Fruit fly (Drosophila melanogaster) whole organism, embryonic: ENCODE results near the gene Bhmt.

Source experiments
- CG10565 ChIP-seq: fragments of 200-800 bp; sonication (Bioruptor generic); optimal IDR thresholded peaks from 3 replicates; lab custom pipeline; 2016; ENCODE audit warnings: missing biosample characterization, mild to moderate bottlenecking, missing genetic modification characterization
- CG12769 ChIP-seq: fragments of 200-800 bp; sonication (Bioruptor generic); optimal IDR thresholded peaks from 2 replicates; lab custom pipeline; 2019; ENCODE audit warnings: missing biosample characterization, mild to moderate bottlenecking, missing genetic modification characterization, moderate library complexity
- CG12942 ChIP-seq: fragments of 200-800 bp; sonication (Bioruptor generic); optimal IDR thresholded peaks from 3 replicates; lab custom pipeline; 2016; ENCODE audit warnings: missing biosample characterization, missing genetic modification characterization
- CG14441 ChIP-seq: fragments of 200-800 bp; sonication (Bioruptor generic); IDR thresholded peaks from 2 replicates; pipeline ENCODE4 v1.3.6; 2022; ENCODE audit warnings: missing biosample characterization, missing genetic modification characterization
- CG15073 ChIP-seq: fragments of 200-800 bp; sonication (Bioruptor generic); optimal IDR thresholded peaks from 2 replicates; lab custom pipeline; 2016; ENCODE audit warnings: missing biosample characterization, missing genetic modification characterization
- CG16813 ChIP-seq: fragments of 200-800 bp; sonication (Bioruptor generic); IDR thresholded peaks from 3 replicates; pipeline ENCODE4 v1.3.6; 2022; ENCODE audit warnings: missing biosample characterization, missing genetic modification characterization; ENCODE audit not compliant: partially characterized antibody
- CG18011 ChIP-seq: fragments of 200-800 bp; sonication (Bioruptor generic); optimal IDR thresholded peaks from 2 replicates; lab custom pipeline; 2017; ENCODE audit warnings: missing biosample characterization, missing genetic modification characterization, mild to moderate bottlenecking, moderate library complexity, missing genotype
- CG2199 ChIP-seq: fragments of 200-800 bp; sonication (Bioruptor generic); IDR thresholded peaks from 3 replicates; pipeline ENCODE4 v1.3.6; 2022; ENCODE audit warnings: missing biosample characterization, missing genetic modification characterization
- CG31441 ChIP-seq: fragments of 200-800 bp; sonication (Bioruptor generic); IDR thresholded peaks from 2 replicates; pipeline ENCODE4 v1.3.6; 2022; ENCODE audit warnings: missing biosample characterization, missing genetic modification characterization
- CG3847 ChIP-seq: fragments of 200-800 bp; sonication (Bioruptor generic); IDR thresholded peaks from 2 replicates; pipeline ENCODE4 v1.3.6; 2022; ENCODE audit warnings: missing biosample characterization, missing genetic modification characterization
- CG4404 ChIP-seq: fragments of 200-800 bp; sonication (Bioruptor generic); IDR thresholded peaks from 2 replicates; pipeline ENCODE4 v1.3.6; 2022; ENCODE audit warnings: missing biosample characterization, missing genetic modification characterization
- CG5953 ChIP-seq: fragments of 200-800 bp; sonication (Bioruptor generic); IDR thresholded peaks from 2 replicates; pipeline ENCODE4 v1.3.6; 2022; ENCODE audit warnings: missing biosample characterization, missing genetic modification characterization
- CG6765 ChIP-seq: fragments of 200-800 bp; sonication (Bioruptor generic); optimal IDR thresholded peaks from 3 replicates; lab custom pipeline; 2017; ENCODE audit warnings: missing biosample characterization, mild to moderate bottlenecking, missing genetic modification characterization
- CG7556 ChIP-seq: fragments of 200-800 bp; sonication (Bioruptor generic); optimal IDR thresholded peaks from 2 replicates; lab custom pipeline; 2017; ENCODE audit warnings: missing biosample characterization, mild to moderate bottlenecking, missing genetic modification characterization
- CG7963 ChIP-seq: fragments of 200-800 bp; sonication (Bioruptor generic); IDR thresholded peaks from 3 replicates; pipeline ENCODE4 v1.3.6; 2022; ENCODE audit warnings: missing biosample characterization, missing genetic modification characterization; ENCODE audit not compliant: partially characterized antibody
- CG8290 ChIP-seq, 3 experiments: fragments of 200-800 bp; sonication (Bioruptor generic); optimal IDR thresholded peaks; 2 replicates each; lab custom pipeline; 2016 to 2019; ENCODE audit warnings: missing biosample characterization in 3 of 3, missing genetic modification characterization in 3 of 3, mild to moderate bottlenecking in 2 of 3, moderate library complexity in 1 of 3
- CkIIα-i1 ChIP-seq: fragments of 200-800 bp; sonication (Bioruptor generic); IDR thresholded peaks from 2 replicates; pipeline ENCODE4 v1.3.6; 2022; ENCODE audit warnings: missing biosample characterization, missing genetic modification characterization
- D ChIP-seq, 2 experiments: fragments of 200-800 bp in 1 of 2; fragments of >200 bp in 1 of 2; sonication (Bioruptor generic) in 1 of 2; optimal IDR thresholded peaks; 2 replicates in 1 of 2; 3 replicates in 1 of 2; lab custom pipeline; 2017; ENCODE audit warnings: mild to moderate bottlenecking in 1 of 2, missing biosample characterization in 1 of 2, missing genetic modification characterization in 1 of 2, missing genetic modification reagents in 1 of 2
- Dad ChIP-seq: fragments of 200-800 bp; sonication (Bioruptor generic); optimal IDR thresholded peaks from 3 replicates; lab custom pipeline; 2016; ENCODE audit warnings: missing biosample characterization, missing genetic modification characterization
- Ets97D ChIP-seq: fragments of 200-800 bp; sonication (Bioruptor generic); optimal IDR thresholded peaks from 3 replicates; lab custom pipeline; 2016; ENCODE audit warnings: missing biosample characterization, missing genetic modification characterization
- HLH3B ChIP-seq: fragments of 200-800 bp; sonication (Bioruptor generic); IDR thresholded peaks from 2 replicates; pipeline ENCODE4 v1.3.6; 2022; ENCODE audit warnings: missing biosample characterization, missing genetic modification characterization
- Lim3 ChIP-seq: fragments of 200-800 bp; sonication (Bioruptor generic); IDR thresholded peaks from 2 replicates; pipeline ENCODE4 v1.3.6; 2022; ENCODE audit warnings: missing biosample characterization, missing genetic modification characterization
- Lpt ChIP-seq: fragments of >200 bp; optimal IDR thresholded peaks from 2 replicates; lab custom pipeline; 2018; ENCODE audit warnings: missing biosample characterization, missing genetic modification characterization
- MTF-1 ChIP-seq: fragments of 200-800 bp; sonication (Bioruptor generic); optimal IDR thresholded peaks from 2 replicates; lab custom pipeline; 2018; ENCODE audit warnings: missing biosample characterization, mild to moderate bottlenecking, missing genetic modification characterization, borderline replicate concordance
- Mes4 ChIP-seq: fragments of 200-800 bp; sonication (Bioruptor generic); optimal IDR thresholded peaks from 2 replicates; lab custom pipeline; 2016; ENCODE audit warnings: missing biosample characterization, missing genetic modification characterization
- Nf-YA ChIP-seq: fragments of 200-800 bp; sonication (Bioruptor generic); IDR thresholded peaks from 2 replicates; pipeline ENCODE4 v1.3.6; 2022; ENCODE audit warnings: missing biosample characterization, missing genetic modification characterization
- Ravus ChIP-seq: fragments of 200-800 bp; sonication (Bioruptor generic); IDR thresholded peaks from 2 replicates; pipeline ENCODE4 v1.3.6; 2022; ENCODE audit warnings: missing biosample characterization, missing genetic modification characterization
- aop ChIP-seq: fragments of 200-800 bp; sonication (Bioruptor generic); IDR thresholded peaks from 2 replicates; pipeline ENCODE4 v1.3.6; 2022; ENCODE audit warnings: missing biosample characterization, missing genetic modification characterization
- az2 ChIP-seq: fragments of 200-800 bp; sonication (Bioruptor generic); optimal IDR thresholded peaks from 3 replicates; lab custom pipeline; 2016; ENCODE audit warnings: missing biosample characterization, missing genetic modification characterization
- bcd ChIP-seq: fragments of 200-800 bp; sonication (Bioruptor generic); optimal IDR thresholded peaks from 2 replicates; lab custom pipeline; 2017; ENCODE audit warnings: missing biosample characterization, mild to moderate bottlenecking, missing genetic modification characterization
- ci ChIP-seq: fragments of 200-800 bp; sonication (Bioruptor generic); IDR thresholded peaks from 3 replicates; pipeline ENCODE4 v1.3.6; 2022; ENCODE audit warnings: missing biosample characterization, missing genetic modification characterization
- crp ChIP-seq, 2 experiments: fragments of 200-800 bp; sonication (Bioruptor generic); optimal IDR thresholded peaks; 2 replicates in 1 of 2; 3 replicates in 1 of 2; lab custom pipeline; 2017; ENCODE audit warnings: missing biosample characterization in 2 of 2, missing genetic modification characterization in 2 of 2, mild to moderate bottlenecking in 1 of 2, moderate library complexity in 1 of 2
- da ChIP-seq: fragments of 200-800 bp; sonication (Bioruptor generic); optimal IDR thresholded peaks from 2 replicates; lab custom pipeline; 2016; ENCODE audit warnings: missing biosample characterization, missing genetic modification characterization
- dmrt99B ChIP-seq: fragments of 200-800 bp; sonication (Bioruptor generic); optimal IDR thresholded peaks from 2 replicates; lab custom pipeline; 2018; ENCODE audit warnings: missing biosample characterization, mild to moderate bottlenecking, missing genetic modification characterization, moderate library complexity
- emc ChIP-seq: fragments of 200-800 bp; sonication (Bioruptor generic); optimal IDR thresholded peaks from 2 replicates; lab custom pipeline; 2016; ENCODE audit warnings: missing biosample characterization, missing genetic modification characterization
- esg ChIP-seq: fragments of 200-800 bp; sonication (Bioruptor generic); conservative IDR thresholded peaks from 2 replicates; pipeline ENCODE4 v1.3.6; 2022; ENCODE audit warnings: missing biosample characterization, missing genetic modification characterization
- fd96Cb ChIP-seq: fragments of 200-800 bp; sonication (Bioruptor generic); optimal IDR thresholded peaks from 2 replicates; lab custom pipeline; 2018; ENCODE audit warnings: missing biosample characterization, mild to moderate bottlenecking, missing genetic modification characterization, moderate library complexity
- fu2 ChIP-seq: fragments of 200-800 bp; sonication (Bioruptor generic); optimal IDR thresholded peaks from 2 replicates; lab custom pipeline; 2016; ENCODE audit warnings: missing biosample characterization, missing genetic modification characterization
- gce ChIP-seq: fragments of 200-800 bp; sonication (Bioruptor generic); IDR thresholded peaks from 3 replicates; pipeline ENCODE4 v1.3.6; 2022; ENCODE audit warnings: missing biosample characterization, missing genetic modification characterization
- hth ChIP-seq: fragments of >200 bp; optimal IDR thresholded peaks from 2 replicates; lab custom pipeline; 2017; ENCODE audit warnings: inconsistent platforms
- jigr1 ChIP-seq: fragments of 200-800 bp; sonication (Bioruptor generic); IDR thresholded peaks from 3 replicates; pipeline ENCODE4 v1.3.6; 2022; ENCODE audit warnings: missing biosample characterization, missing genetic modification characterization
- lbe ChIP-seq: fragments of 200-800 bp; sonication (Bioruptor generic); optimal IDR thresholded peaks from 2 replicates; lab custom pipeline; 2016; ENCODE audit warnings: missing biosample characterization, mild to moderate bottlenecking, missing genetic modification characterization
- lov ChIP-seq, 2 experiments: fragments of 200-800 bp in 1 of 2; fragments of >200 bp in 1 of 2; sonication (Bioruptor generic) in 1 of 2; IDR thresholded peaks in 1 of 2; optimal IDR thresholded peaks in 1 of 2; 2 replicates in 1 of 2; 3 replicates in 1 of 2; pipeline versions ENCODE4 v1.3.6 to Lab custom; 2017 to 2022; ENCODE audit warnings: missing biosample characterization in 1 of 2, missing genetic modification characterization in 1 of 2
- maf-S ChIP-seq: fragments of 200-800 bp; sonication (Bioruptor generic); optimal IDR thresholded peaks from 2 replicates; lab custom pipeline; 2016; ENCODE audit warnings: missing biosample characterization, missing genetic modification characterization
- mirr ChIP-seq: fragments of 200-800 bp; sonication (Bioruptor generic); optimal IDR thresholded peaks from 3 replicates; lab custom pipeline; 2018; ENCODE audit warnings: missing biosample characterization, mild to moderate bottlenecking, missing genetic modification characterization
- nom ChIP-seq: fragments of 200-800 bp; sonication (Bioruptor generic); optimal IDR thresholded peaks from 2 replicates; lab custom pipeline; 2017; ENCODE audit warnings: missing biosample characterization, missing genetic modification characterization, mild to moderate bottlenecking, moderate library complexity, missing genetic modification reagents
- peb ChIP-seq: fragments of 200-800 bp; sonication (Bioruptor generic); IDR thresholded peaks from 2 replicates; pipeline ENCODE4 v1.3.6; 2022; ENCODE audit warnings: missing biosample characterization, missing genetic modification characterization
- sc ChIP-seq, 3 experiments: fragments of >200 bp in 2 of 3; fragments of 200-800 bp in 1 of 3; sonication (Bioruptor generic) in 1 of 3; optimal IDR thresholded peaks; 2 replicates in 2 of 3; 3 replicates in 1 of 3; lab custom pipeline; 2017; ENCODE audit warnings: mild to moderate bottlenecking in 1 of 3, missing biosample characterization in 1 of 3, missing genetic modification characterization in 1 of 3, missing genetic modification reagents in 1 of 3
- unpg ChIP-seq: fragments of 200-800 bp; sonication (Bioruptor generic); optimal IDR thresholded peaks from 3 replicates; lab custom pipeline; 2018; ENCODE audit warnings: missing biosample characterization, mild to moderate bottlenecking, missing genetic modification characterization, moderate library complexity
- zfh2 ChIP-seq: fragments of 200-800 bp; sonication (Bioruptor generic); optimal IDR thresholded peaks from 2 replicates; lab custom pipeline; 2016; ENCODE audit warnings: missing biosample characterization, missing genetic modification characterization

The Bhmt gene

DNA sequence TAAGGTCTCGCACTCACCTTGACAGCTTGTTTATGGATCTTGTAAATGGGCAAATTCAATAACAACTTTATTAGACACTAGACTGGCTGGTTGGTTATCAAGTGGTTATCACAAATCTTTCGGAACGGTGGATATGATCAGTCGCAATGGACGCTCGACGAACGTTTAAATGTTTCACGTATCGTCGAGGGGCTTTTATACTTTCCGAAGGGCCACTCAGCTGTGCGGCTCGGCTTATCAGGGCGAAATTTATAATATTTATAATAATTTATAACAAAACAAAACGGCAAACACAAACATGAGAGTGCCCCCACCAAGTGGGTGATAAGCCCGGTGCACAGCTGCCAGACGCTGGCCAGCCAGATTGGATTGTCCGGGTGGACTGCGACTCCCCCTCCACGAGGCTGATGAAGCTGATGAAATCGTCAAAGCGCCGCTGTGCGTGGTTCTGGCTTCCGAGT lies 2.8 kb downstream of the Bhmt start, which contains the start of gene CG10621 (continued):
- TF ChIP-seq Mes4 (GFP tag; lab: Kevin White, UChicago) (no peak), nom (GFP tag; lab: Kevin White, UChicago) (peak; percentile 36), peb (GFP tag; lab: Robert Waterston, UW) (no peak), CG18011 (GFP tag; lab: Kevin White, UChicago) (no peak), Nf-YA (GFP tag; lab: Robert Waterston, UW) (no peak), D (optimal IDR thresholded peaks at IDR 0.05; lab: Kevin White, UChicago) (no peak), D (GFP tag; optimal IDR thresholded peaks at IDR 0.05; lab: Kevin White, UChicago) (no peak), crp (GFP tag; optimal IDR thresholded peaks at IDR 0.05; lab: Kevin White, UChicago) (peak in 1 of 2 experiments; percentile 50), CG15073 (GFP tag; lab: Kevin White, UChicago) (no peak), MTF-1 (GFP tag; lab: Kevin White, UChicago) (no peak), da (GFP tag; lab: Kevin White, UChicago) (no peak), CG12942 (no peak), emc (GFP tag; lab: Kevin White, UChicago) (no peak), CG10565 (GFP tag; lab: Kevin White, UChicago) (no peak), Ravus (GFP tag; lab: Robert Waterston, UW) (no peak), CG7556 (GFP tag; lab: Kevin White, UChicago) (no peak), fd96Cb (tag; lab: Kevin White, UChicago) (no peak), gce (no peak), CG7963 (GFP tag; lab: Robert Waterston, UW) (no peak), lov (optimal IDR thresholded peaks at IDR 0.05; lab: Kevin White, UChicago) (no peak), lov (GFP tag; IDR thresholded peaks at IDR 0.05; lab: Robert Waterston, UW) (no peak), mirr (GFP tag; lab: Kevin White, UChicago) (peak; percentile 95), bcd (no peak), jigr1 (no peak), CG31441 (GFP tag; lab: Robert Waterston, UW) (no peak), CkIIα-i1 (GFP tag; lab: Robert Waterston, UW) (no peak), CG3847 (GFP tag; lab: Robert Waterston, UW) (no peak), Lpt (no peak), CG4404 (GFP tag; lab: Robert Waterston, UW) (no peak), CG8290 (GFP tag; optimal IDR thresholded peaks at IDR 0.05; lab: Kevin White, UChicago) (no peak), CG8290 (tag; optimal IDR thresholded peaks at IDR 0.05; lab: Kevin White, UChicago) (peak in 1 of 2 experiments; percentile 65), CG12769 (no peak), Dad (GFP tag; lab: Kevin White, UChicago) (no peak), CG14441 (no peak), Lim3 (GFP tag; lab: Robert Waterston, UW) (no peak), unpg (GFP tag; lab: Kevin White, UChicago) (no peak), CG6765 (GFP tag; lab: Kevin White, UChicago) (no peak), maf-S (GFP tag; lab: Kevin White, UChicago) (no peak), Ets97D (GFP tag; lab: Kevin White, UChicago) (no peak), CG16813 (GFP tag; lab: Robert Waterston, UW) (no peak), dmrt99B (tag; lab: Kevin White, UChicago) (no peak), CG5953 (GFP tag; lab: Robert Waterston, UW) (no peak), fu2 (no peak), zfh2 (GFP tag; lab: Kevin White, UChicago) (no peak), hth (lab: Kevin White, UChicago) (no peak), aop (no peak), az2 (GFP tag; lab: Kevin White, UChicago) (no peak), CG2199 (GFP tag; lab: Robert Waterston, UW) (no peak), lbe (GFP tag; lab: Kevin White, UChicago) (peak; percentile 51), sc (optimal IDR thresholded peaks at IDR 0.05; lab: Kevin White, UChicago) (no peak), sc (GFP tag; optimal IDR thresholded peaks at IDR 0.05; lab: Kevin White, UChicago) (no peak), HLH3B (GFP tag; lab: Robert Waterston, UW) (no peak), ci (GFP tag; lab: Robert Waterston, UW) (0 out of 3 replicates have a peak, but pooled peaks have one; percentile 39), esg (GFP tag; lab: Robert Waterston, UW) (no peak)
